Fruit fly (Drosophila melanogaster) whole organism, embryonic: ENCODE measurements around the gene CG1231.
A peak's percentile ranks its signal among the peaks of the same experiment; 100 is the strongest.

ENCODE experiments used
- Aef1 ChIP-seq: fragments of 200-800 bp; sonication (Bioruptor generic); IDR thresholded peaks from 3 replicates; pipeline ENCODE4 v1.3.6; 2022; ENCODE audit warnings: missing biosample characterization, missing genetic modification characterization
- Bgb ChIP-seq: fragments of 200-800 bp; sonication (Bioruptor generic); IDR thresholded peaks from 2 replicates; pipeline ENCODE4 v1.3.6; 2022; ENCODE audit warnings: missing biosample characterization, missing genetic modification characterization; ENCODE audit not compliant: partially characterized antibody
- CG10462 ChIP-seq: fragments of 200-800 bp; sonication (Bioruptor generic); optimal IDR thresholded peaks from 2 replicates; lab custom pipeline; 2016; ENCODE audit warnings: missing biosample characterization, missing genetic modification characterization
- CG12659 ChIP-seq: fragments of 200-800 bp; sonication (Bioruptor generic); optimal IDR thresholded peaks from 3 replicates; lab custom pipeline; 2017; ENCODE audit warnings: mild to moderate bottlenecking, missing biosample characterization, missing genetic modification reagents, missing genetic modification characterization
- CG13624 ChIP-seq: fragments of 200-800 bp; sonication (Bioruptor generic); optimal IDR thresholded peaks from 2 replicates; lab custom pipeline; 2016; ENCODE audit warnings: missing biosample characterization, missing genetic modification characterization
- CG15696 ChIP-seq: fragments of 200-800 bp; sonication (Bioruptor generic); optimal IDR thresholded peaks from 2 replicates; lab custom pipeline; 2019; ENCODE audit warnings: missing biosample characterization, mild to moderate bottlenecking, missing genetic modification characterization, moderate library complexity
- CG1647 ChIP-seq: fragments of 200-800 bp; sonication (Bioruptor generic); optimal IDR thresholded peaks from 3 replicates; lab custom pipeline; 2016; ENCODE audit warnings: missing biosample characterization, missing genetic modification characterization
- CG17328 ChIP-seq: fragments of 200-800 bp; sonication (Bioruptor generic); IDR thresholded peaks from 2 replicates; pipeline ENCODE4 v1.3.6; 2022; ENCODE audit warnings: missing biosample characterization, missing genetic modification characterization
- CG3281 ChIP-seq: fragments of 200-800 bp; sonication (Bioruptor generic); optimal IDR thresholded peaks from 3 replicates; lab custom pipeline; 2017; ENCODE audit warnings: missing biosample characterization, mild to moderate bottlenecking, missing genetic modification characterization
- CG33213 ChIP-seq: fragments of 200-800 bp; sonication (Bioruptor generic); optimal IDR thresholded peaks from 3 replicates; lab custom pipeline; 2016; ENCODE audit warnings: missing biosample characterization, missing genetic modification characterization
- CG3995 ChIP-seq: fragments of 200-800 bp; sonication (Bioruptor generic); optimal IDR thresholded peaks from 3 replicates; lab custom pipeline; 2016; ENCODE audit warnings: missing biosample characterization, missing genetic modification characterization
- CG6689 ChIP-seq: fragments of 200-800 bp; sonication (Bioruptor generic); IDR thresholded peaks from 2 replicates; pipeline ENCODE4 v1.3.6; 2022; ENCODE audit warnings: missing biosample characterization, missing genetic modification characterization
- CG6854 ChIP-seq: fragments of 200-800 bp; sonication (Bioruptor generic); optimal IDR thresholded peaks from 3 replicates; lab custom pipeline; 2017; ENCODE audit warnings: missing biosample characterization, mild to moderate bottlenecking, missing genetic modification characterization
- CG7271 ChIP-seq: fragments of 200-800 bp; sonication (Bioruptor generic); optimal IDR thresholded peaks from 2 replicates; lab custom pipeline; 2018; ENCODE audit warnings: missing biosample characterization, mild to moderate bottlenecking, missing genetic modification characterization, moderate library complexity
- CG8924 ChIP-seq: fragments of 200-800 bp; optimal IDR thresholded peaks from 3 replicates; lab custom pipeline; 2019; ENCODE audit warnings: missing biosample characterization, mild to moderate bottlenecking, missing genetic modification characterization, moderate library complexity
- CG9215 ChIP-seq: fragments of 200-800 bp; sonication (Bioruptor generic); IDR thresholded peaks from 2 replicates; pipeline ENCODE4 v1.3.6; 2022; ENCODE audit warnings: missing biosample characterization, missing genetic modification characterization
- CG9797 ChIP-seq: fragments of 200-800 bp; sonication (Bioruptor generic); optimal IDR thresholded peaks from 3 replicates; lab custom pipeline; 2018; ENCODE audit warnings: missing biosample characterization, mild to moderate bottlenecking, missing genetic modification characterization
- CHES-1-like ChIP-seq: fragments of 200-800 bp; sonication (Bioruptor generic); optimal IDR thresholded peaks from 2 replicates; lab custom pipeline; 2016; ENCODE audit warnings: missing biosample characterization, missing genetic modification characterization
- Chrac-16 ChIP-seq: fragments of 200-800 bp; sonication (Bioruptor generic); optimal IDR thresholded peaks from 3 replicates; lab custom pipeline; 2016; ENCODE audit warnings: missing biosample characterization, missing genetic modification characterization
- CoRest ChIP-seq: fragments of 200-800 bp; sonication (Bioruptor generic); optimal IDR thresholded peaks from 3 replicates; lab custom pipeline; 2018; ENCODE audit warnings: missing biosample characterization, mild to moderate bottlenecking, missing genetic modification characterization, moderate library complexity
- D ChIP-seq, 2 experiments: fragments of 200-800 bp in 1 of 2; fragments of >200 bp in 1 of 2; sonication (Bioruptor generic) in 1 of 2; optimal IDR thresholded peaks; 2 replicates in 1 of 2; 3 replicates in 1 of 2; lab custom pipeline; 2017; ENCODE audit warnings: mild to moderate bottlenecking in 1 of 2, missing biosample characterization in 1 of 2, missing genetic modification characterization in 1 of 2, missing genetic modification reagents in 1 of 2
- Gug ChIP-seq: fragments of 200-800 bp; sonication (Bioruptor generic); IDR thresholded peaks from 4 replicates; pipeline ENCODE4 v1.3.6; 2022; ENCODE audit warnings: missing biosample characterization, missing genetic modification characterization
- Hmx ChIP-seq: fragments of 200-800 bp; sonication (Bioruptor generic); optimal IDR thresholded peaks from 2 replicates; lab custom pipeline; 2016; ENCODE audit warnings: missing biosample characterization, missing genetic modification characterization
- Med ChIP-seq: fragments of 200-800 bp; sonication (Bioruptor generic); peaks from one replicate; lab custom pipeline; 2016; ENCODE audit warnings: missing biosample characterization, missing genetic modification characterization, mild to moderate bottlenecking, inconsistent platforms, moderate library complexity
- Rx ChIP-seq: fragments of 200-800 bp; sonication (Bioruptor generic); IDR thresholded peaks from 2 replicates; pipeline ENCODE4 v1.3.6; 2022; ENCODE audit warnings: missing biosample characterization, missing genetic modification characterization
- Stat92E ChIP-seq, 3 experiments: fragments of >200 bp in 2 of 3; fragments of 200-800 bp in 1 of 3; sonication (Bioruptor generic) in 1 of 3; optimal IDR thresholded peaks; 2 replicates each; lab custom pipeline; 2017 to 2019; ENCODE audit warnings: missing biosample characterization in 3 of 3, missing genetic modification characterization in 3 of 3, mild to moderate bottlenecking in 1 of 3, moderate library complexity in 1 of 3
- amos ChIP-seq: fragments of 200-800 bp; sonication (Bioruptor generic); IDR thresholded peaks from 2 replicates; pipeline ENCODE4 v1.3.6; 2022; ENCODE audit warnings: missing biosample characterization, missing genetic modification characterization; ENCODE audit not compliant: partially characterized antibody
- ase ChIP-seq: fragments of 200-800 bp; sonication (Bioruptor generic); IDR thresholded peaks from 3 replicates; pipeline ENCODE4 v1.3.6; 2022; ENCODE audit warnings: missing biosample characterization, missing genetic modification characterization
- cg ChIP-seq: fragments of 200-800 bp; sonication (Bioruptor generic); optimal IDR thresholded peaks from 3 replicates; lab custom pipeline; 2019; ENCODE audit warnings: missing biosample characterization, mild to moderate bottlenecking, missing genetic modification characterization, moderate library complexity
- chn ChIP-seq: fragments of 200-800 bp; sonication (Bioruptor generic); optimal IDR thresholded peaks from 2 replicates; lab custom pipeline; 2016; ENCODE audit warnings: missing biosample characterization, missing genetic modification characterization
- dpn ChIP-seq, 2 experiments: fragments of 200-800 bp; sonication (Bioruptor generic); optimal IDR thresholded peaks; 3 replicates each; lab custom pipeline; 2016; ENCODE audit warnings: missing biosample characterization in 2 of 2, missing genetic modification characterization in 2 of 2
- eve ChIP-seq, 2 experiments: fragments of >200 bp; optimal IDR thresholded peaks; 2 replicates each; lab custom pipeline; 2017; ENCODE audit warnings: missing biosample characterization in 2 of 2, missing genetic modification characterization in 2 of 2
- fd102C ChIP-seq: fragments of 200-800 bp; sonication (Bioruptor generic); optimal IDR thresholded peaks from 2 replicates; lab custom pipeline; 2018; ENCODE audit warnings: missing biosample characterization, mild to moderate bottlenecking, missing genetic modification characterization, moderate library complexity
- h ChIP-seq: fragments of >200 bp; optimal IDR thresholded peaks from 2 replicates; lab custom pipeline; 2017
- jing ChIP-seq: fragments of 200-800 bp; sonication (Bioruptor generic); optimal IDR thresholded peaks from 2 replicates; lab custom pipeline; 2018; ENCODE audit warnings: missing biosample characterization, mild to moderate bottlenecking, missing genetic modification characterization
- kay ChIP-seq: fragments of 200-800 bp; sonication (Bioruptor generic); optimal IDR thresholded peaks from 2 replicates; lab custom pipeline; 2016; ENCODE audit warnings: missing biosample characterization, missing genetic modification characterization
- ken ChIP-seq: fragments of 200-800 bp; sonication (Bioruptor generic); IDR thresholded peaks from 3 replicates; pipeline ENCODE4 v1.3.6; 2022; ENCODE audit warnings: missing biosample characterization, missing genetic modification characterization
- knrl ChIP-seq: fragments of 200-800 bp; sonication (Bioruptor generic); IDR thresholded peaks from 3 replicates; pipeline ENCODE4 v1.3.6; 2022; ENCODE audit warnings: missing biosample characterization, missing genetic modification characterization; ENCODE audit not compliant: partially characterized antibody
- oc ChIP-seq: fragments of 200-800 bp; sonication (Bioruptor generic); optimal IDR thresholded peaks from 2 replicates; lab custom pipeline; 2018; ENCODE audit warnings: missing biosample characterization, mild to moderate bottlenecking, missing genetic modification characterization, moderate library complexity
- pan ChIP-seq, 4 experiments: fragments of >200 bp in 3 of 4; fragments of 200-800 bp in 1 of 4; sonication (Bioruptor generic) in 1 of 4; optimal IDR thresholded peaks in 3 of 4; IDR thresholded peaks in 1 of 4; 2 replicates each; pipeline versions ENCODE4 v1.3.6 to Lab custom; 2017 to 2022; ENCODE audit warnings: missing biosample characterization in 2 of 4, missing genetic modification characterization in 2 of 4, mixed read lengths in 1 of 4
- peb ChIP-seq: fragments of 200-800 bp; sonication (Bioruptor generic); IDR thresholded peaks from 2 replicates; pipeline ENCODE4 v1.3.6; 2022; ENCODE audit warnings: missing biosample characterization, missing genetic modification characterization
- pnt ChIP-seq: fragments of 200-800 bp; sonication (Bioruptor generic); optimal IDR thresholded peaks from 3 replicates; lab custom pipeline; 2016; ENCODE audit warnings: missing biosample characterization, missing genetic modification characterization
- sc ChIP-seq, 3 experiments: fragments of >200 bp in 2 of 3; fragments of 200-800 bp in 1 of 3; sonication (Bioruptor generic) in 1 of 3; optimal IDR thresholded peaks; 2 replicates in 2 of 3; 3 replicates in 1 of 3; lab custom pipeline; 2017; ENCODE audit warnings: mild to moderate bottlenecking in 1 of 3, missing biosample characterization in 1 of 3, missing genetic modification characterization in 1 of 3, missing genetic modification reagents in 1 of 3
- slou ChIP-seq: fragments of 200-800 bp; sonication (Bioruptor generic); optimal IDR thresholded peaks from 3 replicates; lab custom pipeline; 2016; ENCODE audit warnings: missing biosample characterization, missing genetic modification characterization
- sob ChIP-seq: fragments of 200-800 bp; sonication (Bioruptor generic); IDR thresholded peaks from 2 replicates; pipeline ENCODE4 v1.3.6; 2022; ENCODE audit warnings: missing biosample characterization, missing genetic modification characterization
- stc ChIP-seq: fragments of 200-800 bp; sonication (Bioruptor generic); IDR thresholded peaks from 2 replicates; pipeline ENCODE4 v1.3.6; 2022; ENCODE audit warnings: missing biosample characterization, missing genetic modification characterization
- sug ChIP-seq: fragments of 200-800 bp; optimal IDR thresholded peaks from 2 replicates; lab custom pipeline; 2019; ENCODE audit warnings: missing biosample characterization, mild to moderate bottlenecking, missing genetic modification characterization, moderate library complexity
- trh ChIP-seq: fragments of 200-800 bp; sonication (Bioruptor generic); optimal IDR thresholded peaks from 2 replicates; lab custom pipeline; 2016; ENCODE audit warnings: missing biosample characterization, missing genetic modification characterization

The CG1231 gene

DNA sequence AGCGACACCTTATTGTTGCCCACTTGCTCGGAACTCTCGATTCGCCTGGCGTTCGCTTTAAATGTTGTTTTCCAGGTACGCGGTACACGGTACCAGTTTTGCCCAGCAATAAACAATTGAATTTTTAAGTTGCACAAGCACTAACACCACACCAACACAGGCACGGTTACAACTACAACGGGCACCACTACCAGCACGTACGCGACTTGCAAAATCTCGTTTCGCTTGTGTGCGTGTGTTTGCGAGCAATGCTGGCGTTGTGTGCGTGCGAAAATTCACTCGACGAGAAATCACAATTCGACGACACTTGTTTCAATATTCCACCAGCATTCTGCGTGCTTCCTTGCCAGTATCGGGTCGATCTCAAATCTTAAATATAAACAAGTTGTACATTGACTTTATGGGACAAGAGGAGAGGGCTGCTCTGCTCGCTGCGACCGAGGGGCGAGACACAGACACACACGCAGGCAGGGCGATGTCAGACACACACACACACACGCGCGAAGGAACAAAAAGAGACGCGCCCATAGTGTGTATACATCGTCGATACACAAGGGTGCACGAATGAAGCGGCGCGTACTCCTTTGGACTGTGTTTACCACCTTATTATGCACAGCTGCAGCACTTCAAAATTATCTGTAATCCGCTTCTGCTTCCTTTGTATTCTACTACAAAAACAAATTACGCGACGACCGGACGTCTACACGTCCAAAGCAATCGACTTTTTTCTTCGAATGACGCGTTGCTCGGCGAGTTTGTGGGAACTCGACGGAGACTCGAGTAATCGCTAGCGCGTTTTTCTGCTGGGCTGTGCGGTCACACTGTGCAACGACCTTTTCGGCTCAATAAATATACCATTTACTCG, 36.8 kb upstream of the CG1231 start, which contains the start of gene fwd (continued):
- TF ChIP-seq dpn (GFP tag; optimal IDR thresholded peaks at IDR 0.05; lab: Kevin White, UChicago) (peak; percentile 7 to 38), peb (GFP tag; lab: Robert Waterston, UW) (no peak), kay (GFP tag; lab: Kevin White, UChicago) (peak; percentile 63), Stat92E (GFP tag; optimal IDR thresholded peaks at IDR 0.05; lab: Kevin White, UChicago) (peak in 1 of 3 experiments; percentile 55), CHES-1-like (GFP tag; lab: Kevin White, UChicago) (peak; percentile 70), oc (peak; percentile 69), CG7271 (tag; lab: Kevin White, UChicago) (peak; percentile 77), CG33213 (GFP tag; lab: Kevin White, UChicago) (peak; percentile 68), sug (peak; percentile 45), CG3995 (GFP tag; lab: Kevin White, UChicago) (peak; percentile 30), CG13624 (GFP tag; lab: Kevin White, UChicago) (peak; percentile 66), eve (GFP tag; optimal IDR thresholded peaks at IDR 0.05; lab: Kevin White, UChicago) (no peak), sc (optimal IDR thresholded peaks at IDR 0.05; lab: Kevin White, UChicago) (no peak), sc (GFP tag; optimal IDR thresholded peaks at IDR 0.05; lab: Kevin White, UChicago) (no peak), Hmx (GFP tag; lab: Kevin White, UChicago) (no peak), Med (GFP tag; lab: Kevin White, UChicago) (peak; percentile 84), Gug (GFP tag; lab: Robert Waterston, UW) (no peak), knrl (GFP tag; lab: Robert Waterston, UW) (peak; percentile 58; the same call in 2 of the 3 replicates), ken (GFP tag; lab: Robert Waterston, UW) (no peak; the same call in 2 of the 3 replicates), h (lab: Kevin White, UChicago) (no peak), CG9797 (peak; percentile 98), CG6689 (GFP tag; lab: Robert Waterston, UW) (no peak), CG9215 (GFP tag; lab: Robert Waterston, UW) (no peak), ase (GFP tag; lab: Robert Waterston, UW) (no peak), Chrac-16 (GFP tag; lab: Kevin White, UChicago) (no peak), trh (no peak), CG12659 (GFP tag; lab: Kevin White, UChicago) (peak; percentile 84)

DNA sequence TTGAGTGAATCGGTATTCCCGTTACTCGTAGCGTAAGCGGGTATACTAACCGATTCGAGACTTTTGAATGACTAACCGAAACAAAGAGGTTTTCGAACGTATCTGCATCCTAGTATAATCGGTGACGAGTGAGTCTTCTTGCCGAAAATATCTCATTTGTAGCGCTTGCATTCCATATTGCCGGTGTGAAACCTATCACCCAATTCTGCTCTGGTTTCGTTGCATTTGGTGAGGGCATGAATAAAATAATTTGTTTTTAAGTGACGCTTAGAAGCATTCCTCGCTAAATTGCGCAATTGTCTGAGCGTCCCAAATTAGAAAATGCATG, 36.2 kb upstream of the CG1231 start:
- TF ChIP-seq Bgb (GFP tag; lab: Robert Waterston, UW), result no peak
- no peak for TF ChIP-seq amos (GFP tag; lab: Robert Waterston, UW)
- TF ChIP-seq CG6854, result no peak
- no peak for TF ChIP-seq fd102C (GFP tag; lab: Kevin White, UChicago)
- TF ChIP-seq Aef1 (GFP tag; lab: Robert Waterston, UW), result no peak
- TF ChIP-seq CG1647 (GFP tag; lab: Kevin White, UChicago), result no peak
- TF ChIP-seq sob (GFP tag; lab: Robert Waterston, UW), result no peak
- no peak for TF ChIP-seq slou (GFP tag; lab: Kevin White, UChicago)
- TF ChIP-seq jing (GFP tag; lab: Kevin White, UChicago), result no peak
- TF ChIP-seq Rx (GFP tag; lab: Robert Waterston, UW), result no peak
- TF ChIP-seq stc, result no peak
- no peak for TF ChIP-seq cg (GFP tag; lab: Kevin White, UChicago)
- TF ChIP-seq CG8924 (tag; lab: Kevin White, UChicago), result no peak
- no peak for TF ChIP-seq pnt (GFP tag; lab: Kevin White, UChicago)
- peak; percentile 60 for TF ChIP-seq CG10462 (GFP tag; lab: Kevin White, UChicago)
- no peak for TF ChIP-seq CG15696 (tag; lab: Kevin White, UChicago)
- TF ChIP-seq CG3281 (GFP tag; lab: Kevin White, UChicago), result no peak
- peak; percentile 17 for TF ChIP-seq D (optimal IDR thresholded peaks at IDR 0.05; lab: Kevin White, UChicago)
- TF ChIP-seq D (GFP tag; optimal IDR thresholded peaks at IDR 0.05; lab: Kevin White, UChicago), result no peak
- no peak for TF ChIP-seq pan (optimal IDR thresholded peaks at IDR 0.05; lab: Kevin White, UChicago)
- TF ChIP-seq pan (GFP tag; optimal IDR thresholded peaks at IDR 0.05 in 1 of 2, IDR thresholded peaks at IDR 0.05 in 1 of 2), result no peak
- TF ChIP-seq chn (GFP tag; lab: Kevin White, UChicago), result no peak
- no peak for TF ChIP-seq CG17328 (GFP tag; lab: Robert Waterston, UW)
- no peak for TF ChIP-seq CoRest
- no peak for TF ChIP-seq CHES-1-like (GFP tag; lab: Kevin White, UChicago)
